Worm (Caenorhabditis elegans): Measurements from ENCODE around the gene tmem-231.

- TF ChIP-seq tbx-9 (tag; optimal IDR thresholded peaks at IDR 0.05; ENCODE audit: borderline replicate concordance) (no peak), cebp-1 (GFP tag; IDR thresholded peaks at IDR 0.05) (no peak), cebp-1 (tag; optimal IDR thresholded peaks at IDR 0.05) (no peak), tbp1 (GFP tag; optimal IDR thresholded peaks at IDR 0.05) (no peak), mcd-1 (GFP tag; IDR thresholded peaks at IDR 0.05) (no peak), let-526 (GFP tag; IDR thresholded peaks at IDR 0.05) (no peak), ekl-4 (GFP tag; IDR thresholded peaks at IDR 0.05) (no peak), ets-4 (GFP tag; optimal IDR thresholded peaks at IDR 0.05) (no peak), mxl-1 (tag; optimal IDR thresholded peaks at IDR 0.05) (no peak), ccch-3 (GFP tag; optimal IDR thresholded peaks at IDR 0.05) (no peak), nhr-27 (tag; optimal IDR thresholded peaks at IDR 0.05) (no peak)
Measured at ce11 chrIV:8379683-8380082, 46.9 kb upstream of the tmem-231 start, which contains the start of gene praf-3.

Measured in whole organism, young adult.